Fruit fly (Drosophila melanogaster) whole organism, prepupa: Measurements from ENCODE around the gene CG5199.

ENCODE experiments used
- CG10631 ChIP-seq: fragments of 200-800 bp; sonication (Bioruptor generic); optimal IDR thresholded peaks from 2 replicates; lab custom pipeline; 2016; ENCODE audit warnings: missing biosample characterization, missing genetic modification characterization
- CG10669 ChIP-seq: fragments of 200-800 bp; sonication (Bioruptor generic); optimal IDR thresholded peaks from 3 replicates; lab custom pipeline; 2018; ENCODE audit warnings: missing biosample characterization, mild to moderate bottlenecking, missing genetic modification characterization, moderate library complexity
- CG11762 ChIP-seq: fragments of 200-800 bp; sonication (Bioruptor generic); optimal IDR thresholded peaks from 3 replicates; lab custom pipeline; 2016; ENCODE audit warnings: missing biosample characterization, missing genetic modification characterization; ENCODE audit not compliant: insufficient read depth
- CG11902 ChIP-seq: fragments of 200-800 bp; sonication (Bioruptor generic); optimal IDR thresholded peaks from 3 replicates; lab custom pipeline; 2016; ENCODE audit warnings: missing biosample characterization, missing genetic modification characterization
- CG15336 ChIP-seq: fragments of 200-800 bp; sonication (Bioruptor generic); IDR thresholded peaks from 2 replicates; pipeline ENCODE4 v1.3.6; 2022; ENCODE audit warnings: missing biosample characterization, missing genetic modification characterization
- CG16779 ChIP-seq: fragments of 200-800 bp; sonication (Bioruptor generic); optimal IDR thresholded peaks from 3 replicates; lab custom pipeline; 2017; ENCODE audit warnings: missing biosample characterization, mild to moderate bottlenecking, missing genetic modification characterization
- CG31627 ChIP-seq: fragments of 200-800 bp; sonication (Bioruptor generic); optimal IDR thresholded peaks from 3 replicates; lab custom pipeline; 2016; ENCODE audit warnings: missing biosample characterization, missing genetic modification characterization
- CG32006 ChIP-seq: fragments of 200-800 bp; sonication (Bioruptor generic); optimal IDR thresholded peaks from 3 replicates; lab custom pipeline; 2017; ENCODE audit warnings: missing biosample characterization, mild to moderate bottlenecking, missing genetic modification characterization
- CG34406 ChIP-seq: fragments of 200-800 bp; sonication (Bioruptor generic); optimal IDR thresholded peaks from 3 replicates; lab custom pipeline; 2016; ENCODE audit warnings: missing biosample characterization, missing genetic modification characterization
- CG3919 ChIP-seq: fragments of 200-800 bp; sonication (Bioruptor generic); optimal IDR thresholded peaks from 3 replicates; lab custom pipeline; 2016; ENCODE audit warnings: missing biosample characterization, missing genetic modification characterization
- CG6163 ChIP-seq: fragments of 200-800 bp; sonication (Bioruptor generic); IDR thresholded peaks from 3 replicates; pipeline ENCODE4 v1.3.6; 2022; ENCODE audit warnings: missing biosample characterization, missing genetic modification characterization
- CG6276 ChIP-seq: fragments of 200-800 bp; sonication (Bioruptor generic); optimal IDR thresholded peaks from 2 replicates; lab custom pipeline; 2017; ENCODE audit warnings: missing biosample characterization, mild to moderate bottlenecking, missing genetic modification characterization
- CG6792 ChIP-seq: fragments of 200-800 bp; sonication (Bioruptor generic); optimal IDR thresholded peaks from 3 replicates; lab custom pipeline; 2016; ENCODE audit warnings: missing biosample characterization, missing genetic modification characterization
- CG6808 ChIP-seq: fragments of 200-800 bp; sonication (Bioruptor generic); optimal IDR thresholded peaks from 3 replicates; lab custom pipeline; 2017; ENCODE audit warnings: missing biosample characterization, missing genetic modification characterization, mild to moderate bottlenecking, moderate library complexity, missing genetic modification reagents
- CG6854 ChIP-seq: fragments of 200-800 bp; sonication (Bioruptor generic); optimal IDR thresholded peaks from 2 replicates; lab custom pipeline; 2017; ENCODE audit warnings: missing biosample characterization, mild to moderate bottlenecking, missing genetic modification characterization
- CG7368 ChIP-seq: fragments of 200-800 bp; sonication (Bioruptor generic); optimal IDR thresholded peaks from 3 replicates; lab custom pipeline; 2016; ENCODE audit warnings: missing biosample characterization, missing genetic modification characterization
- CG8319 ChIP-seq: fragments of 200-800 bp; sonication (Bioruptor generic); optimal IDR thresholded peaks from 3 replicates; lab custom pipeline; 2016; ENCODE audit warnings: missing biosample characterization, missing genetic modification characterization
- CG8632 ChIP-seq: fragments of 200-800 bp; sonication (Bioruptor generic); optimal IDR thresholded peaks from 3 replicates; lab custom pipeline; 2016; ENCODE audit warnings: missing biosample characterization, missing genetic modification characterization
- CG9139 ChIP-seq: fragments of 200-800 bp; sonication (Bioruptor generic); optimal IDR thresholded peaks from 3 replicates; lab custom pipeline; 2017; ENCODE audit warnings: missing biosample characterization, mild to moderate bottlenecking, missing genetic modification characterization
- Eip75B ChIP-seq: fragments of 200-800 bp; sonication (Bioruptor generic); optimal IDR thresholded peaks from 3 replicates; lab custom pipeline; 2016; ENCODE audit warnings: missing biosample characterization, missing genetic modification characterization
- Ets21C ChIP-seq: fragments of 200-800 bp; sonication (Bioruptor generic); optimal IDR thresholded peaks from 3 replicates; lab custom pipeline; 2016; ENCODE audit warnings: missing biosample characterization, missing genetic modification characterization
- Ets96B ChIP-seq: fragments of 200-800 bp; optimal IDR thresholded peaks from 2 replicates; lab custom pipeline; 2019; ENCODE audit warnings: missing biosample characterization, mild to moderate bottlenecking, missing genetic modification characterization, moderate library complexity
- Gug ChIP-seq: fragments of 200-800 bp; sonication (Bioruptor generic); IDR thresholded peaks from 2 replicates; pipeline ENCODE4 v1.3.6; 2022; ENCODE audit warnings: missing biosample characterization, missing genetic modification characterization
- Hr39 ChIP-seq: fragments of 200-800 bp; sonication (Bioruptor generic); optimal IDR thresholded peaks from 2 replicates; lab custom pipeline; 2016; ENCODE audit warnings: missing biosample characterization, missing genetic modification characterization
- Lpt ChIP-seq: fragments of 200-800 bp; sonication (Bioruptor generic); optimal IDR thresholded peaks from 3 replicates; lab custom pipeline; 2016; ENCODE audit warnings: missing biosample characterization, missing genetic modification characterization
- Met ChIP-seq: fragments of 200-800 bp; sonication (Bioruptor generic); optimal IDR thresholded peaks from 3 replicates; lab custom pipeline; 2016; ENCODE audit warnings: missing biosample characterization, missing genetic modification characterization
- OdsH ChIP-seq: fragments of 200-800 bp; sonication (Bioruptor generic); optimal IDR thresholded peaks from 3 replicates; lab custom pipeline; 2016; ENCODE audit warnings: missing biosample characterization, missing genetic modification characterization
- Smox ChIP-seq: fragments of 200-800 bp; sonication (Bioruptor generic); optimal IDR thresholded peaks from 3 replicates; lab custom pipeline; 2016; ENCODE audit warnings: missing biosample characterization, missing genetic modification characterization
- Sox102F ChIP-seq: fragments of 200-800 bp; sonication (Bioruptor generic); optimal IDR thresholded peaks from 2 replicates; lab custom pipeline; 2016; ENCODE audit warnings: missing biosample characterization, mild to moderate bottlenecking, missing genetic modification characterization
- Sox14 ChIP-seq: fragments of 200-800 bp; sonication (Bioruptor generic); optimal IDR thresholded peaks from 3 replicates; lab custom pipeline; 2016; ENCODE audit warnings: missing biosample characterization, missing genetic modification characterization
- Sox15 ChIP-seq: fragments of 200-800 bp; sonication (Bioruptor generic); optimal IDR thresholded peaks from 3 replicates; lab custom pipeline; 2016; ENCODE audit warnings: missing biosample characterization, missing genetic modification characterization
- achi ChIP-seq: fragments of 200-800 bp; sonication (Bioruptor generic); optimal IDR thresholded peaks from 3 replicates; lab custom pipeline; 2016; ENCODE audit warnings: missing biosample characterization, missing genetic modification characterization
- acj6 ChIP-seq: fragments of 200-800 bp; sonication (Bioruptor generic); optimal IDR thresholded peaks from 3 replicates; lab custom pipeline; 2016; ENCODE audit warnings: missing biosample characterization, missing genetic modification characterization
- cyc ChIP-seq: fragments of 200-800 bp; sonication (Bioruptor generic); optimal IDR thresholded peaks from 3 replicates; lab custom pipeline; 2016; ENCODE audit warnings: missing biosample characterization, missing genetic modification characterization
- dsx ChIP-seq: fragments of 200-800 bp; optimal IDR thresholded peaks from 3 replicates; lab custom pipeline; 2019; ENCODE audit warnings: missing biosample characterization, mild to moderate bottlenecking, missing genetic modification characterization, moderate library complexity; ENCODE audit not compliant: poor library complexity, severe bottlenecking
- fd85E ChIP-seq: fragments of 200-800 bp; sonication (Bioruptor generic); optimal IDR thresholded peaks from 3 replicates; lab custom pipeline; 2016; ENCODE audit warnings: missing biosample characterization, missing genetic modification characterization
- fkh ChIP-seq: fragments of 200-800 bp; sonication (Bioruptor generic); optimal IDR thresholded peaks from 3 replicates; lab custom pipeline; 2017; ENCODE audit warnings: missing biosample characterization, mild to moderate bottlenecking, missing genetic modification characterization, moderate library complexity
- lz ChIP-seq: fragments of 200-800 bp; sonication (Bioruptor generic); optimal IDR thresholded peaks from 3 replicates; lab custom pipeline; 2016; ENCODE audit warnings: missing biosample characterization, missing genetic modification characterization
- net ChIP-seq: fragments of 200-800 bp; sonication (Bioruptor generic); optimal IDR thresholded peaks from 3 replicates; lab custom pipeline; 2016; ENCODE audit warnings: missing biosample characterization, missing genetic modification characterization
- pdm3 ChIP-seq: fragments of 200-800 bp; sonication (Bioruptor generic); optimal IDR thresholded peaks from 3 replicates; lab custom pipeline; 2016; ENCODE audit warnings: missing biosample characterization, missing genetic modification characterization
- salr ChIP-seq, 2 experiments: fragments of 200-800 bp; sonication (Bioruptor generic); optimal IDR thresholded peaks; 3 replicates each; lab custom pipeline; 2016 to 2018; ENCODE audit warnings: missing biosample characterization in 2 of 2, missing genetic modification characterization in 2 of 2, mild to moderate bottlenecking in 1 of 2
- spab ChIP-seq: fragments of 200-800 bp; sonication (Bioruptor generic); optimal IDR thresholded peaks from 2 replicates; lab custom pipeline; 2017; ENCODE audit warnings: missing biosample characterization, mild to moderate bottlenecking, missing genetic modification characterization, missing genetic modification reagents
- svp ChIP-seq: fragments of 200-800 bp; sonication (Bioruptor generic); peaks from one replicate; lab custom pipeline; 2016; ENCODE audit warnings: missing biosample characterization, missing genetic modification characterization
- topi ChIP-seq: fragments of 200-800 bp; sonication (Bioruptor generic); optimal IDR thresholded peaks from 3 replicates; lab custom pipeline; 2016; ENCODE audit warnings: missing biosample characterization, missing genetic modification characterization

Gene CG5199

DNA sequence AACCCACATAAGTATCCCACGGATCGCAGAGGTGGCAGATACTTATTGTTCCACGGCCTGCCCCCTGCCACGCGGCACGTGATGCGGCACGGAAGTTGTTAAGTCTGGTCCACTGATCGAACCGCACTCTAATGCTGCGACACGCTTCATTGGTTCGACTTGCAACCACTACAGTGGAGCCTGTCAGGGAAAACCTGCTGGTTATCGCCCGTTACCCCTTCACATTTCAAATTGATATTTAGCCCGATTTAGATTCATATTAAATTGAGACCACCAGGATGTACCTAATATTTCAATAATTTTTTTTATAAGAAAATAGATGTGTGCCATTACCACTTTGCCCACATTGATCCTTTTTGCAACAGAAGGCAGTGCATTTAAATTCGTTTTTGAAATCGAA lies 5.3 kb downstream of the CG5199 start (continued):
- TF ChIP-seq CG32006 (GFP tag; lab: Kevin White, UChicago) (peak; percentile 56), CG6808 (GFP tag; lab: Kevin White, UChicago) (no peak), CG3919 (GFP tag; lab: Kevin White, UChicago) (peak; percentile 3), CG7368 (GFP tag; lab: Kevin White, UChicago) (no peak), CG9139 (GFP tag; lab: Kevin White, UChicago) (no peak), CG6792 (no peak), Sox102F (peak; percentile 2), Met (peak; percentile 16), fkh (GFP tag; lab: Kevin White, UChicago) (no peak), Hr39 (GFP tag; lab: Kevin White, UChicago) (peak; percentile 18), Ets96B (tag; lab: Kevin White, UChicago) (no peak), pdm3 (GFP tag; lab: Kevin White, UChicago) (peak; percentile 52), Eip75B (peak; percentile 31), OdsH (GFP tag; lab: Kevin White, UChicago) (peak; percentile 1), cyc (GFP tag; lab: Kevin White, UChicago) (no peak), CG10669 (GFP tag; lab: Kevin White, UChicago) (no peak), CG11762 (GFP tag; lab: Kevin White, UChicago) (no peak), Ets21C (no peak), CG6276 (GFP tag; lab: Kevin White, UChicago) (peak; percentile 28), acj6 (peak; percentile 18), spab (GFP tag; lab: Kevin White, UChicago) (no peak), Smox (GFP tag; lab: Kevin White, UChicago) (no peak), dsx (GFP tag; lab: Kevin White, UChicago) (no peak), net (GFP tag; lab: Kevin White, UChicago) (peak; percentile 16), svp (GFP tag; lab: Kevin White, UChicago) (peak; percentile 48), achi (no peak), CG11902 (no peak), CG8319 (GFP tag; lab: Kevin White, UChicago) (no peak), CG8632 (GFP tag; lab: Kevin White, UChicago) (no peak), CG34406 (no peak)
- TF ChIP-seq, all 60 proteins: peak for 21

DNA sequence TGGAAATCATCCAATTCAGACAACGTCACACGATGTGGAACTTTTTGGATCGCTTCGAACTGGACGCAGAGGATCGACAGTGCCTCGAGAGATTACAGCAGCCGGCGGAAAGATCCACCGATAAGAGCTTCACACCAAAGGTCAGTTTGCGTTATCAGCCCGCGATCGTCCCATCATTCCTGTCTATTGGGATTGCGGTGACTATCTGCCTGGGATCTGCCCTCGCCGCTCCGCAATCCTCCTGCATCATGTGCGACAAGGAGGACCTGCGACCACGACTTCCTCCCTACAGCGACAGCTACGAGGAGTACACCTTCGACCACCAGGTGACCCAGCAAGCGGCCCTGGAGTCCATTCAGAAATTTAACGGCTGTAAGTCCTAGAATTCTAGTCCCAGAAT lies 6.6 kb downstream of the CG5199 start:
- TF ChIP-seq CG6163 (GFP tag; lab: Robert Waterston, UW) (0 out of 3 replicates have a peak, but pooled peaks have one; percentile 22), OdsH (GFP tag; lab: Kevin White, UChicago) (no peak), Sox15 (GFP tag; lab: Kevin White, UChicago) (no peak), svp (GFP tag; lab: Kevin White, UChicago) (peak; percentile 96)

DNA sequence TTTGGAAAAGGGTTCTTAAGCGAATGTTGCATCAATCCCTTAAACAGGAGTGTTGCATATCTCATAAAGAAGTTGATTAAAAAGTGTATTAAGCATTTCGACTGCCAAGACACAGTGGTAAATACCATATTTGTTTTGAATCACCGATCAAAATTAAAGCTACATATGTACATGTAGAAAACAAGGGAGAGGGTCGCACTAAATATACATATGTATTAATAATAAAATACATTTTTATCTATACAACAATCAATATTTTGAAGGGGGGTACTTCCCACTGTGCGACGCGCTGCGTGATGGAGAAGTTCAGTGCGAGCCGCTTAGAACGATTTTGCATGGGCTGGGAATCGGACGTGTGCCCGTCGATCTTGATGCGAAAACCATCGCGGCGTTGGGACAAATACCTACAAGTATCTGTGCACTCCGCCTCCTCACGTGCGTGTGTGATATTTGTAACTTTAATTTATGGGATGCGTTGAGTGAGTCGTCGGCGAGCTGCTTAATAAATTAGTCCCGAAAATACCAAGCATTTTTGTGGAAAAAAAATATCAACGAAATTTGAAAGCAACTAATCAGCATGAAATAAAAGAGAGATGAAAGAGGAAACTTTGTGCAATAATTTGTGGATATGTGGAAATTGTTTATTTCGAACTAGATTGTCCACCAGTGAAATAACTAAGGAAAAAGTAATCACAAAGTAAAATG lies 7.7 kb downstream of the CG5199 start:
- TF ChIP-seq CG6808 (GFP tag; lab: Kevin White, UChicago) (peak; percentile 76), CG8632 (GFP tag; lab: Kevin White, UChicago) (peak; percentile 93), pdm3 (GFP tag; lab: Kevin White, UChicago) (peak; percentile 82), CG31627 (GFP tag; lab: Kevin White, UChicago) (peak; percentile 75), CG6854 (GFP tag; lab: Kevin White, UChicago) (peak; percentile 82), Sox14 (GFP tag; lab: Kevin White, UChicago) (peak; percentile 86), Hr39 (GFP tag; lab: Kevin White, UChicago) (peak; percentile 81), cyc (GFP tag; lab: Kevin White, UChicago) (peak; percentile 81), CG11762 (GFP tag; lab: Kevin White, UChicago) (peak; percentile 84), topi (peak; percentile 91), dsx (GFP tag; lab: Kevin White, UChicago) (peak; percentile 77), CG11902 (peak; percentile 80), Met (peak; percentile 87), net (GFP tag; lab: Kevin White, UChicago) (peak; percentile 92), CG15336 (peak; percentile 89), Smox (GFP tag; lab: Kevin White, UChicago) (peak; percentile 88), CG6163 (GFP tag; lab: Robert Waterston, UW) (peak; percentile 95), achi (peak; percentile 92), CG16779 (peak; percentile 80), CG6276 (GFP tag; lab: Kevin White, UChicago) (peak; percentile 86), Gug (GFP tag; lab: Robert Waterston, UW) (peak; percentile 85), spab (GFP tag; lab: Kevin White, UChicago) (peak; percentile 80), Lpt (GFP tag; lab: Kevin White, UChicago) (peak; percentile 82), salr (GFP tag; optimal IDR thresholded peaks at IDR 0.05; lab: Kevin White, UChicago) (peak; percentile 68 to 91), CG10631 (GFP tag; lab: Kevin White, UChicago) (peak; percentile 88), lz (GFP tag; lab: Kevin White, UChicago) (peak; percentile 84), Sox15 (GFP tag; lab: Kevin White, UChicago) (peak; percentile 83), fd85E (GFP tag; lab: Kevin White, UChicago) (peak; percentile 71)
